Worm (Caenorhabditis elegans): Measurements from ENCODE around the gene C46H3.2.

C46H3.2 gene

DNA sequence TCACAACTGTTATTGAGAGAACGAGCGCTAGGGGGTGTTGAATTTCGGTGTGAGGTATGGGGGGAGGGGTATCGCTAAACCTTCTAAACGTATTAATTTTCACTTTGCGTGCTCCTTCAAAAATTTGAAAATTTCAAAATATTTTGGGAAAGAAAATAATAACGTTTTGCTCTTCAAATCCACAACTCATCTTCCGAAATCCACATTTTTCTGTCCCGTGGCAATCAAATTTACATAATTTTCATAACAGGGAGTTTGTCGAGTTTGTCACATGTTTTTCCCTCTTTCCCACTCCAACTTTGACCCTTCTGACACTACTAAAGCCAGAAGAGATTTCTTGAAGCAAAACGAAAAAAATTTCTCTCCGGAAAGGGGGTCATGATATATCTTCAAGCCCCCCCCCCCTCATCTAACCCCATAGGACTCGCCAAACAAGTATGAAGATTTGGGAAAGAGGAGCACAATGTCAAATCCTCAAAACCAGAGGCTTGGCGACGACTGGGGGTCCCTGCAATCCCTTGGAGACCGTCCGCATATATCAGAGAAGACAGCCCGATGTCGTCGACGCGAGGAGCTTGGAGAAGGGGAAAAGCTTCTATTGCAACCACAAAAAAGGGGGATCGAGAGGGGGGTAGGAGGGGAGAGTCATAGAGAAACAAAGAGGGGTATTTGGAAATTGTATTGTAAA lies 49.1 kb downstream of the C46H3.2 start:
- TF ChIP-seq madf-6 (GFP tag; IDR thresholded peaks at IDR 0.05) (no peak), pha-4 (tag; optimal IDR thresholded peaks at IDR 0.05) (no peak), hlh-12 (tag; optimal IDR thresholded peaks at IDR 0.05) (no peak), zfh-2 (GFP tag; conservative IDR thresholded peaks at IDR 0.05) (peak; percentile 55; the same call in 1 of the 2 replicates), Y67H2A.10 (GFP tag; conservative IDR thresholded peaks at IDR 0.05) (no peak), unc-130 (GFP tag; optimal IDR thresholded peaks at IDR 0.05) (no peak)

DNA sequence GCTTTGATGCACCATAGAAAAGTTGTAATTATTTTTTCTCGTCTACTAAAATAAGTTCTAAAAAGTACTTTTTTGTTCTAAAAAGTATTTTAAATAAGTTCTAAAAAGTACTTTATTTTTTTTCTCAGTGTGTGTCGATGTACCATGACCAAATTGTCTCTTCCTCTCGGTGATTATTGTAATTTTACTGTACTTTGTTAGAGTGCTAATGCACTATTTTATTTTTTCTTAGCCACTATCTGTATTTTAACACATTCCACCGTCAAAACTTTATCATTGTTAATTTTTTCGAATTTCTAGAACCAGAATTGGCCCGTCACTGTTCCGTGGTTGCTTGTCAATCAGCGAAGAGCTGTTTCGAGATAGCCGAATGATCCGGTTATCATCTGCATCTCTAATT lies 50.6 kb downstream of the C46H3.2 start, which contains the start of gene hot-8:
Gene hot-8, plus strand, starts transcription at position 301 of the 400 bp plus-strand sequence.
- TF ChIP-seq gei-17 (GFP tag; optimal IDR thresholded peaks at IDR 0.05) (no peak), C17E4.6 (GFP tag; IDR thresholded peaks at IDR 0.05) (no peak)

DNA sequence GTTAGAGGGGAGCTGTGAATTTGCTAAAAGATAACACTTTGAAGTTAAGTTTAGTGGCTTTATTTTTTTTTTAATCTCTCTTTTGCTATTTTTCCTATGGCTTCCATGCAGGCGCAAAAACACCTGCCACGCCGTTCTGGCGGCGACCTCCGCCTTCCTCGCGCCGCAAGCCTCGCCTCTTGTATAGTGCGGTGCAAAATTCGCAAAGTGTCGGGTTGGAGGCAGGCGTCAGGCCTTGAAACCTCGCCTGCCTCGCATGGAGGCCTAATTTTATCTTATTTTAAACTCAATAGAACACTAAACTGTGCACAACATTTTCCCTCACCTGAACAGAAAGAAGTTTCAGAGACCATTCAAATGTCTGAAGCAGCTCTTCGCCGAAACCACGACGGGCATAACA lies 58.5 kb downstream of the C46H3.2 start:
- TF ChIP-seq zfh-2 (GFP tag; conservative IDR thresholded peaks at IDR 0.05): peak; percentile 68
- no peak for TF ChIP-seq unc-130 (GFP tag; optimal IDR thresholded peaks at IDR 0.05)

DNA sequence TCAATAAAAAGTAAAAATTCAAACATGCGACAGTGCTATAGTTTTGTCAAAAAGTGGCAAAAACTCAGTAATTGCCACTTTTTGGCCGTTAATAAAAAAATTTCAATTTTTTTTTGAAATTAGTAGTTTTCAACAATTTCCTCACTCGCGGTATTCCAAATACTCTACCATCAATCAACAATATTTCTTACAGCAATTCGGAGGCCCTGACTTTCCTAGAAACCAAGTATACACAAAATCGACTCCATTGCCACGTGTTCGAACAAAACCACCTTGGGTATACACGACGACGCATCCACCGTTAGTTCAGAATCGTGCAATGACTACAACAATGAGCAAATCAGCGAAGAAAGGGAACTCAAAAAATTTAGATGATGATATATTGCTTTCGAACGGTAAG lies 58.9 kb downstream of the C46H3.2 start:
- no peak for TF ChIP-seq mxl-1 (tag; optimal IDR thresholded peaks at IDR 0.05)
- TF ChIP-seq B0035.1 (tag; optimal IDR thresholded peaks at IDR 0.05): no peak
- no peak for TF ChIP-seq mes-4 (tag; optimal IDR thresholded peaks at IDR 0.05)
- TF ChIP-seq ceh-40 (GFP tag; IDR thresholded peaks at IDR 0.05): no peak
- TF ChIP-seq snpc-4 (GFP tag; optimal IDR thresholded peaks at IDR 0.05): no peak
- no peak for TF ChIP-seq snpc-4 (tag; optimal IDR thresholded peaks at IDR 0.05)
- TF ChIP-seq F33H1.4 (GFP tag; IDR thresholded peaks at IDR 0.05): no peak
- TF ChIP-seq lin-54 (GFP tag; optimal IDR thresholded peaks at IDR 0.05): no peak
- TF ChIP-seq madf-3 (GFP tag; IDR thresholded peaks at IDR 0.05): no peak
- no peak for TF ChIP-seq egl-44 (GFP tag; IDR thresholded peaks at IDR 0.05)
- TF ChIP-seq madf-8 (GFP tag; conservative IDR thresholded peaks at IDR 0.05): no peak
- no peak for TF ChIP-seq ceh-91 (GFP tag; IDR thresholded peaks at IDR 0.05)
- TF ChIP-seq C06A6.2 (GFP tag; conservative IDR thresholded peaks at IDR 0.05): no peak
- TF ChIP-seq ccch-3 (GFP tag; optimal IDR thresholded peaks at IDR 0.05): no peak
- TF ChIP-seq aptf-2 (GFP tag; conservative IDR thresholded peaks at IDR 0.05): no peak
- TF ChIP-seq attf-3 (GFP tag; conservative IDR thresholded peaks at IDR 0.05): no peak
- no peak for TF ChIP-seq D2030.7 (GFP tag; IDR thresholded peaks at IDR 0.05)
- no peak for TF ChIP-seq sptf-2 (GFP tag; optimal IDR thresholded peaks at IDR 0.05)
- TF ChIP-seq F57C9.4 (tag; optimal IDR thresholded peaks at IDR 0.05): no peak
- TF ChIP-seq madf-6 (GFP tag; IDR thresholded peaks at IDR 0.05): no peak

DNA sequence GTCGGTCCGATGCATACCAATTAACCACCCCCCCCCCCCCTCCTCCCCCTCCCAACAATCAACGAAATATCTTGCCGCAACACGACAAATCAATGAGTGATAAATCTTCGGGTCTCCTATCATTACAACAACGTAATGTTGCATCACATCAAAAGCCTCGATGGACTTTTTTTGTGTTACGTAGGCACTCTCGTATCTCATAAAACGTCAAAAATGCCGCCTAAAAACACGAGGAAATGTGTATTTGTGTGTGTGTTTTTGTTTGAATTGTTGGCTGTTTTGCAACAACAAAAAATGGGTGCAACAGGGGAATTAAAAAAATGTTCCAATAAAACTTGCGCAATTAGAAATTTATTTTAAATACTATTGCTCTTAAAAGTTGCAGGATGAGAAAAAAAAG lies 63.3 kb downstream of the C46H3.2 start:
- no peak for TF ChIP-seq Y67H2A.10 (GFP tag; conservative IDR thresholded peaks at IDR 0.05)
- no peak for TF ChIP-seq F39B2.1 (GFP tag; IDR thresholded peaks at IDR 0.05)
- no peak for TF ChIP-seq die-1 (tag; optimal IDR thresholded peaks at IDR 0.05)
- no peak for TF ChIP-seq B0336.3 (GFP tag; IDR thresholded peaks at IDR 0.05)
- no peak for TF ChIP-seq ztf-22 (GFP tag; optimal IDR thresholded peaks at IDR 0.05)
- no peak for TF ChIP-seq ztf-28 (GFP tag; IDR thresholded peaks at IDR 0.05)
- no peak for TF ChIP-seq hmg-20 (GFP tag; IDR thresholded peaks at IDR 0.05)
- TF ChIP-seq lin-26 (GFP tag; IDR thresholded peaks at IDR 0.05): no peak

All from whole organism, young adult.